Worm (Caenorhabditis elegans): ENCODE data around the gene Y25C1A.6.

The Y25C1A.6 gene

ce11 chrII:3060782-3061181 lies at the start of gene Y25C1A.6:
TSS of gene Y25C1A.6 (plus strand) at chrII:3061082.
- no peak for TF ChIP-seq lsy-12 (tag; optimal IDR thresholded peaks at IDR 0.05)
- TF ChIP-seq sea-2 (GFP tag; optimal IDR thresholded peaks at IDR 0.05) = no peak
- no peak for TF ChIP-seq zag-1 (tag; optimal IDR thresholded peaks at IDR 0.05)
- TF ChIP-seq fkh-10 (GFP tag; optimal IDR thresholded peaks at IDR 0.05) = no peak
- no peak for TF ChIP-seq ZK546.5 (tag; optimal IDR thresholded peaks at IDR 0.05)
- TF ChIP-seq nhr-67 (tag; optimal IDR thresholded peaks at IDR 0.05) = no peak
- TF ChIP-seq nhr-11 (tag; optimal IDR thresholded peaks at IDR 0.05) = no peak
- TF ChIP-seq elt-3 (tag; optimal IDR thresholded peaks at IDR 0.05) = no peak
- no peak for TF ChIP-seq elt-2 (tag; optimal IDR thresholded peaks at IDR 0.05)
- no peak for TF ChIP-seq nhr-28 (tag; optimal IDR thresholded peaks at IDR 0.05)
- TF ChIP-seq hmg-11 (tag; optimal IDR thresholded peaks at IDR 0.05) = no peak
- no peak for TF ChIP-seq ztf-4 (tag; optimal IDR thresholded peaks at IDR 0.05)
- TF ChIP-seq nhr-43 (tag; optimal IDR thresholded peaks at IDR 0.05; ENCODE audit: poor library complexity, severe bottlenecking) = no peak
- TF ChIP-seq nhr-77 (tag; optimal IDR thresholded peaks at IDR 0.05) = no peak
- TF ChIP-seq mdl-1 (tag; optimal IDR thresholded peaks at IDR 0.05) = no peak
- TF ChIP-seq skn-1 (tag; optimal IDR thresholded peaks at IDR 0.05) = no peak
- TF ChIP-seq tbx-2 (tag; optimal IDR thresholded peaks at IDR 0.05) = no peak
- no peak for TF ChIP-seq fos-1 (tag; optimal IDR thresholded peaks at IDR 0.05)
- no peak for TF ChIP-seq ama-1 (optimal IDR thresholded peaks at IDR 0.05)

- TF ChIP-seq skn-1 (tag; optimal IDR thresholded peaks at IDR 0.05) = no peak
- TF ChIP-seq snpc-4 (tag; optimal IDR thresholded peaks at IDR 0.05) = no peak
- no peak for TF ChIP-seq mdl-1 (tag; optimal IDR thresholded peaks at IDR 0.05)
- no peak for TF ChIP-seq unc-62 (GFP tag; optimal IDR thresholded peaks at IDR 0.05)
- no peak for TF ChIP-seq fkh-2 (tag; optimal IDR thresholded peaks at IDR 0.05)
- TF ChIP-seq nhr-67 (tag; optimal IDR thresholded peaks at IDR 0.05) = no peak
- TF ChIP-seq ZK546.5 (tag; optimal IDR thresholded peaks at IDR 0.05) = no peak
- no peak for TF ChIP-seq lsy-12 (tag; optimal IDR thresholded peaks at IDR 0.05)
Measured at ce11 chrII:3012133-3012532, 48.7 kb upstream of the Y25C1A.6 start, which contains the start of gene C41H7.9. TSS of gene C41H7.9 (minus strand) at chrII:3012233.

ce11 chrII:3014196-3014849 lies 46.6 kb upstream of the Y25C1A.6 start, which contains the start of gene C41H7.2:
TSS of gene C41H7.2 (plus strand) at chrII:3014817.
- TF ChIP-seq fos-1 (tag; optimal IDR thresholded peaks at IDR 0.05) = no peak
- TF ChIP-seq skn-1 (tag; optimal IDR thresholded peaks at IDR 0.05) = no peak
- no peak for TF ChIP-seq nhr-76 (tag; optimal IDR thresholded peaks at IDR 0.05)
- peak; percentile 91 for TF ChIP-seq elt-2 (tag; optimal IDR thresholded peaks at IDR 0.05)
- TF ChIP-seq pqm-1 (tag; optimal IDR thresholded peaks at IDR 0.05) = peak; percentile 49
- peak; percentile 83 for TF ChIP-seq nfya-1 (tag; optimal IDR thresholded peaks at IDR 0.05; ENCODE audit: insufficient read depth)

- TF ChIP-seq mdl-1 (tag; optimal IDR thresholded peaks at IDR 0.05) (no peak), pha-4 (tag; optimal IDR thresholded peaks at IDR 0.05) (no peak)
Measured at ce11 chrII:3019807-3020206, 41.1 kb upstream of the Y25C1A.6 start, which contains the start of gene clec-3. TSS of gene clec-3 (minus strand) at chrII:3019907.

ce11 chrII:3020899-3021298 lies 40.0 kb upstream of the Y25C1A.6 start:
- TF ChIP-seq nhr-77 (tag; optimal IDR thresholded peaks at IDR 0.05) = no peak
- TF ChIP-seq jun-1 (tag; optimal IDR thresholded peaks at IDR 0.05) = no peak
- TF ChIP-seq mdl-1 (tag; optimal IDR thresholded peaks at IDR 0.05) = no peak
- TF ChIP-seq nhr-11 (tag; optimal IDR thresholded peaks at IDR 0.05) = no peak
- no peak for TF ChIP-seq nhr-12 (tag; optimal IDR thresholded peaks at IDR 0.05)
- TF ChIP-seq fkh-2 (tag; optimal IDR thresholded peaks at IDR 0.05) = no peak
- no peak for TF ChIP-seq ceh-82 (tag; optimal IDR thresholded peaks at IDR 0.05)
- TF ChIP-seq nhr-25 (tag; optimal IDR thresholded peaks at IDR 0.05) = no peak
- TF ChIP-seq R02D3.7 (tag; optimal IDR thresholded peaks at IDR 0.05) = no peak
- no peak for TF ChIP-seq ceh-28 (tag; optimal IDR thresholded peaks at IDR 0.05)
- no peak for TF ChIP-seq hmg-11 (tag; optimal IDR thresholded peaks at IDR 0.05)

Data from whole organism, L3 larva.